Worm (Caenorhabditis elegans): Measurements from ENCODE around the gene T02D1.4.

ce11 chrIV:17431287-17431686, 31.7 kb downstream of the T02D1.4 start, which contains the start of gene lact-6:
- no peak for TF ChIP-seq egl-13 (tag; optimal IDR thresholded peaks at IDR 0.05)
- no peak for TF ChIP-seq nhr-12 (tag; optimal IDR thresholded peaks at IDR 0.05)
- TF ChIP-seq lin-13 (GFP tag; optimal IDR thresholded peaks at IDR 0.05) = no peak
- no peak for TF ChIP-seq hpl-2 (GFP tag; optimal IDR thresholded peaks at IDR 0.05)
- TF ChIP-seq dpl-1 (GFP tag; optimal IDR thresholded peaks at IDR 0.05) = no peak
- no peak for TF ChIP-seq nhr-237 (tag; optimal IDR thresholded peaks at IDR 0.05)
- no peak for TF ChIP-seq lin-15B (tag; optimal IDR thresholded peaks at IDR 0.05)

Measured in whole organism, L1 larva.